Worm (Caenorhabditis elegans) whole organism, mixed stage, embryonic: ENCODE results near the gene wrt-10.

Experiments
- bed-3 ChIP-seq: fragments of 200-800 bp; sonication (Bioruptor generic); optimal IDR thresholded peaks from 3 replicates; lab custom pipeline; 2018; ENCODE audit warnings: mild to moderate bottlenecking, missing genetic modification characterization, moderate library complexity, missing compliant biosample characterization
- blmp-1 ChIP-seq: fragments of 150-350 bp; optimal IDR thresholded peaks from 2 replicates; lab custom pipeline; 2014; ENCODE audit warnings: missing biosample characterization, missing genetic modification characterization
- ceh-43 ChIP-seq: fragments of 200-800 bp; sonication (Bioruptor generic); optimal IDR thresholded peaks from 2 replicates; lab custom pipeline; 2018; ENCODE audit warnings: mild to moderate bottlenecking, missing genetic modification characterization, moderate library complexity, missing compliant biosample characterization
- ceh-83 ChIP-seq: fragments of 200-800 bp; sonication (Bioruptor generic); optimal IDR thresholded peaks from 2 replicates; lab custom pipeline; 2018; ENCODE audit warnings: mild to moderate bottlenecking, missing genetic modification characterization, missing compliant biosample characterization
- ces-1 ChIP-seq: fragments of 150-350 bp; optimal IDR thresholded peaks from 2 replicates; lab custom pipeline; 2014; ENCODE audit warnings: missing biosample characterization, missing genetic modification reagents, missing genetic modification characterization
- cnd-1 ChIP-seq: fragments of 200-800 bp; sonication (Bioruptor generic); optimal IDR thresholded peaks from 2 replicates; lab custom pipeline; 2018; ENCODE audit warnings: mild to moderate bottlenecking, missing genetic modification characterization, missing compliant biosample characterization
- elt-1 ChIP-seq: sonication (generic microtip); optimal IDR thresholded peaks from 2 replicates; lab custom pipeline; 2017; ENCODE audit warnings: missing genetic modification characterization, mild to moderate bottlenecking, missing compliant biosample characterization, antibody characterized with exemption, moderate library complexity, borderline replicate concordance; ENCODE audit not compliant: insufficient read depth
- lin-32 ChIP-seq: fragments of 200-800 bp; sonication (Bioruptor generic); optimal IDR thresholded peaks from 2 replicates; lab custom pipeline; 2018; ENCODE audit warnings: mild to moderate bottlenecking, missing genetic modification characterization, missing compliant biosample characterization
- mab-5 ChIP-seq: fragments of 150-350 bp; optimal IDR thresholded peaks from 2 replicates; lab custom pipeline; 2014; ENCODE audit warnings: missing biosample characterization, missing genetic modification characterization
- nhr-12 ChIP-seq: fragments of 150-350 bp; optimal IDR thresholded peaks from 2 replicates; lab custom pipeline; 2014; ENCODE audit warnings: missing biosample characterization, missing genetic modification characterization
- nhr-237 ChIP-seq: fragments of 150-350 bp; optimal IDR thresholded peaks from 2 replicates; lab custom pipeline; 2014; ENCODE audit warnings: missing biosample characterization, missing genetic modification characterization
- nhr-76 ChIP-seq: sonication (generic microtip); optimal IDR thresholded peaks from 2 replicates; lab custom pipeline; 2017; ENCODE audit warnings: missing biosample characterization, missing genetic modification characterization
- pha-4 ChIP-seq: fragments of 150-350 bp; optimal IDR thresholded peaks from 2 replicates; lab custom pipeline; 2018; ENCODE audit warnings: missing biosample characterization, missing genetic modification reagents, missing genetic modification characterization
- sem-2 ChIP-seq: fragments of 200-800 bp; sonication (Bioruptor generic); optimal IDR thresholded peaks from 2 replicates; lab custom pipeline; 2018; ENCODE audit warnings: mild to moderate bottlenecking, missing genetic modification characterization, missing compliant biosample characterization
- sptf-1 ChIP-seq: sonication (generic microtip); optimal IDR thresholded peaks from 2 replicates; lab custom pipeline; 2017; ENCODE audit warnings: mild to moderate bottlenecking, missing genetic modification characterization, moderate library complexity, missing compliant biosample characterization
- tbx-8 ChIP-seq: fragments of 200-800 bp; sonication (Bioruptor generic); optimal IDR thresholded peaks from 2 replicates; lab custom pipeline; 2018; ENCODE audit warnings: mild to moderate bottlenecking, missing genetic modification characterization, moderate library complexity, missing compliant biosample characterization
- unc-120 ChIP-seq: sonication (generic microtip); optimal IDR thresholded peaks from 2 replicates; lab custom pipeline; 2017; ENCODE audit warnings: missing genetic modification characterization, missing compliant biosample characterization; ENCODE audit not compliant: poor library complexity, severe bottlenecking
- unc-39 ChIP-seq: fragments of 150-350 bp; optimal IDR thresholded peaks from 2 replicates; lab custom pipeline; 2014; ENCODE audit warnings: missing biosample characterization, missing genetic modification characterization
- unc-62 ChIP-seq: fragments of 150-350 bp; optimal IDR thresholded peaks from 2 replicates; lab custom pipeline; 2014; ENCODE audit warnings: missing biosample characterization, missing genetic modification reagents, missing genetic modification characterization
- ztf-11 ChIP-seq: fragments of 150-350 bp; optimal IDR thresholded peaks from 2 replicates; lab custom pipeline; 2014; ENCODE audit warnings: missing biosample characterization, missing genetic modification characterization

The wrt-10 gene

DNA sequence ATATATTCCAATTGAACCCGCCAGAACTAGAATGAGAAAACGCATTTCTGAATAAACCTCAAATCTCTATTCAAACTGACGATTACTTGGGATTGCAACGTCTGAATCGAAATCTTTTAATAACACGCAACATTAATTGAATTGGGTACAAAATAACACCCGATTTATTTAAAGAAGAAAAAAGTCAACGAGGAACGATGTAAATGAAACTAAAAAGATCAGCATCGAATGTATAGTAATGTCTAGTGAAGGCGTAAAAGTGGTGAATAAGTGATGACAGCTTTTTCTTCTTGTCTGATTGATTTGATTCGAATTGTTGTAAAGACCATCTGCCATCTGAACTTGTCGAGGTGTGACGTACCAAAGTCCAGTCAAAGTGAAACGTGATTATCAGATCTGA is 40.8 kb downstream of the wrt-10 start, which contains the start of gene nas-23:
Gene nas-23, minus strand, starts transcription at position 101 of the 400 bp plus-strand sequence.
- no peak for TF ChIP-seq mab-5 (tag; lab: Kevin White, UChicago)
- no peak for TF ChIP-seq nhr-237 (tag; lab: Kevin White, UChicago)
- no peak for TF ChIP-seq nhr-12 (tag; lab: Kevin White, UChicago)
- no peak for TF ChIP-seq unc-62
- no peak for TF ChIP-seq sem-2 (GFP tag; lab: Kevin White, UChicago)
- TF ChIP-seq cnd-1 (tag; lab: Kevin White, UChicago): no peak
- TF ChIP-seq bed-3 (GFP tag; lab: Kevin White, UChicago): no peak
- TF ChIP-seq tbx-8: no peak
- no peak for TF ChIP-seq pha-4 (tag; lab: Kevin White, UChicago)
- TF ChIP-seq blmp-1 (tag; lab: Kevin White, UChicago): no peak
- no peak for TF ChIP-seq ceh-83 (GFP tag; lab: Kevin White, UChicago)
- TF ChIP-seq ztf-11: no peak
- no peak for TF ChIP-seq ceh-43 (GFP tag; lab: Kevin White, UChicago)
- no peak for TF ChIP-seq nhr-76 (tag; lab: Kevin White, UChicago)
- no peak for TF ChIP-seq unc-39 (tag; lab: Kevin White, UChicago)
- no peak for TF ChIP-seq unc-120 (tag; lab: Kevin White, UChicago)
- TF ChIP-seq, all 35 proteins: peak for 0

DNA sequence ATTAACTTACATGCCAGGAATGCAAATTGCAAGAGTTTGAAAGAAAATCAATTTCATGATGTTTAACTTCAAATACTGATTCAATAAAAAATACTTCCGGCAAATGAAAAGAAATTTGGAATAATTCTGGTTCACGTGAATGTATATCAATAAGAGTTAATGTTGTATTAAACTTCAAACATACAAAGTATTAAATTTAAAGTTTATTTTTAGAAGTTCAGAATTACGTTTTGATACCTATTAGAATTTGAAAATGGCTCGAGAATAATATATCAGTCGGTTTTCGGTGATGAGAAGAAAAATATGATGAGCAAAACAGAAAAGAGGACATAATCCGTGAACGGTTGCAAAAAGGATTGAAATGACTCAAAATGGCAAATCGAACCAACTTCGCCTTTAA is 44.8 kb downstream of the wrt-10 start, which contains the start of gene D1022.9:
Gene D1022.9, minus strand, starts transcription at position 101 of the 400 bp plus-strand sequence.
- TF ChIP-seq unc-120 (tag; lab: Kevin White, UChicago) (no peak), mab-5 (tag; lab: Kevin White, UChicago) (no peak), ces-1 (GFP tag; lab: Kevin White, UChicago) (no peak), sem-2 (GFP tag; lab: Kevin White, UChicago) (no peak), bed-3 (GFP tag; lab: Kevin White, UChicago) (no peak), sptf-1 (tag; lab: Kevin White, UChicago) (no peak), elt-1 (tag; lab: Kevin White, UChicago) (no peak), lin-32 (GFP tag; lab: Kevin White, UChicago) (no peak)
